Worm (Caenorhabditis elegans) whole organism, L1 larva: ENCODE data around the gene nlp-2.

Experiments
- C34B4.2 ChIP-seq: sonication (generic microtip); optimal IDR thresholded peaks from 2 replicates; lab custom pipeline; 2017; ENCODE audit warnings: mild to moderate bottlenecking, missing genetic modification characterization, missing compliant biosample characterization
- F16B12.6 ChIP-seq: fragments of 150-350 bp; optimal IDR thresholded peaks from 2 replicates; lab custom pipeline; 2014; ENCODE audit warnings: missing biosample characterization, missing genetic modification characterization
- Y116A8C.19 ChIP-seq: sonication (generic microtip); optimal IDR thresholded peaks from 2 replicates; lab custom pipeline; 2016; ENCODE audit warnings: missing compliant biosample characterization, missing genetic modification characterization, borderline replicate concordance
- aha-1 ChIP-seq: fragments of 150-350 bp; optimal IDR thresholded peaks from 2 replicates; lab custom pipeline; 2014; ENCODE audit warnings: missing biosample characterization, missing genetic modification characterization
- blmp-1 ChIP-seq: fragments of 150-350 bp; optimal IDR thresholded peaks from 2 replicates; lab custom pipeline; 2014; ENCODE audit warnings: missing biosample characterization, missing genetic modification characterization
- ceh-8 ChIP-seq: fragments of 200-800 bp; sonication (Bioruptor generic); optimal IDR thresholded peaks from 2 replicates; lab custom pipeline; 2018; ENCODE audit warnings: mild to moderate bottlenecking, missing genetic modification characterization, moderate library complexity, missing compliant biosample characterization
- dsc-1 ChIP-seq: sonication (generic microtip); optimal IDR thresholded peaks from 2 replicates; lab custom pipeline; 2016; ENCODE audit warnings: mild to moderate bottlenecking, missing genetic modification characterization, missing compliant biosample characterization
- efl-1 ChIP-seq, 4 experiments: fragments of 150-350 bp; optimal IDR thresholded peaks in 3 of 4; peaks in 1 of 4; 1 replicate in 1 of 4; 2 replicates in 3 of 4; lab custom pipeline; 2014; ENCODE audit warnings: missing biosample characterization in 2 of 4, missing genetic modification characterization in 2 of 4, missing genetic modification reagents in 2 of 4
- efl-3 ChIP-seq: fragments of 200-800 bp; sonication (Bioruptor generic); optimal IDR thresholded peaks from 2 replicates; lab custom pipeline; 2018; ENCODE audit warnings: mild to moderate bottlenecking, missing genetic modification characterization, missing compliant biosample characterization
- ets-5 ChIP-seq: fragments of 200-800 bp; sonication (Bioruptor generic); IDR thresholded peaks from 2 replicates; pipeline ENCODE4 v1.3.6; 2022; ENCODE audit warnings: missing genetic modification characterization, missing compliant biosample characterization
- hpl-2 ChIP-seq: fragments of 150-350 bp; optimal IDR thresholded peaks from 2 replicates; lab custom pipeline; 2014; ENCODE audit warnings: missing biosample characterization, missing genetic modification reagents, missing genetic modification characterization
- irx-1 ChIP-seq: sonication (generic microtip); optimal IDR thresholded peaks from 2 replicates; lab custom pipeline; 2016; ENCODE audit warnings: missing genetic modification characterization, missing compliant biosample characterization
- jun-1 ChIP-seq: fragments of 150-350 bp; optimal IDR thresholded peaks from 2 replicates; lab custom pipeline; 2014; ENCODE audit warnings: missing biosample characterization, missing genetic modification reagents, missing genetic modification characterization
- lin-14 ChIP-seq: fragments of 200-800 bp; sonication (Bioruptor generic); optimal IDR thresholded peaks from 2 replicates; lab custom pipeline; 2018; ENCODE audit warnings: mild to moderate bottlenecking, missing genetic modification characterization, moderate library complexity, missing compliant biosample characterization
- mef-2 ChIP-seq: fragments of 150-350 bp; optimal IDR thresholded peaks from 2 replicates; lab custom pipeline; 2014; ENCODE audit warnings: missing biosample characterization, missing genetic modification characterization
- nhr-11 ChIP-seq: fragments of 150-350 bp; optimal IDR thresholded peaks from 2 replicates; lab custom pipeline; 2014; ENCODE audit warnings: missing biosample characterization, missing genetic modification characterization
- nhr-19 ChIP-seq: fragments of 200-800 bp; sonication (Bioruptor generic); conservative IDR thresholded peaks from 2 replicates; pipeline ENCODE4 v1.3.6; 2022; ENCODE audit warnings: missing genetic modification characterization, missing compliant biosample characterization
- nhr-47 ChIP-seq: sonication (generic microtip); optimal IDR thresholded peaks from 2 replicates; lab custom pipeline; 2016; ENCODE audit warnings: mild to moderate bottlenecking, missing genetic modification characterization, moderate library complexity, missing compliant biosample characterization
- nhr-85 ChIP-seq: sonication (generic microtip); peaks from one replicate; lab custom pipeline; 2016; ENCODE audit warnings: missing genetic modification characterization, inconsistent platforms, missing compliant biosample characterization
- snpc-4 ChIP-seq: fragments of 150-350 bp; optimal IDR thresholded peaks from 2 replicates; lab custom pipeline; 2014; ENCODE audit warnings: missing biosample characterization, missing genetic modification characterization
- swsn-7 ChIP-seq: sonication (generic microtip); optimal IDR thresholded peaks from 2 replicates; lab custom pipeline; 2016; ENCODE audit warnings: missing genetic modification characterization, missing compliant biosample characterization
- tbx-2 ChIP-seq: sonication (generic microtip); optimal IDR thresholded peaks from 2 replicates; lab custom pipeline; 2016; ENCODE audit warnings: missing genetic modification characterization, missing compliant biosample characterization
- ztf-11 ChIP-seq, 2 experiments: sonication (generic microtip); optimal IDR thresholded peaks; 2 replicates each; lab custom pipeline; 2016 to 2017; ENCODE audit warnings: missing genetic modification characterization in 2 of 2, missing biosample characterization in 1 of 2, missing compliant biosample characterization in 1 of 2

The nlp-2 gene

DNA sequence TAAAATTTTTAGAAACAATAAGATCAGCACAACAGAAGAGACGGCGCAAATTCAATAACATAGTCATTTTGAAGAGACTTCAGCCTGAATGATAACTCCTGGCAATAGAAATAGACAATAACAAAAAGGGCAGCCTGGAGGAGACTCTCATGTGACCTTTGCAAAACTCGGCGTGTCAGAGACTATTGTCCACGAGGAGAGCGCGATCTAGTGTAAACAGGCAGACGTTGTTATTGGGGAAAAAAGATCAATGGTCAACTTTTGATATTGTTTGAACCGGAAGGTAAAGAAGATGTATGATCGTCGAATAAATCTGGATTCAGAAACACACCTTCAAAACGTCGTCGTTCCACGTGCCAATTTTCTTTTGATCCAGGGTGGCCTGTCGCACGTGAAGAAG lies 28.4 kb downstream of the nlp-2 start (continued):
- peak; percentile 24 for TF ChIP-seq tbx-2 (tag; lab: Kevin White, UChicago)
- TF ChIP-seq ceh-8 (GFP tag; lab: Kevin White, UChicago), result no peak
- no peak for TF ChIP-seq C34B4.2

- TF ChIP-seq nhr-19 (no peak), ceh-8 (GFP tag; lab: Kevin White, UChicago) (no peak), mef-2 (tag; lab: Kevin White, UChicago) (no peak), nhr-11 (no peak), Y116A8C.19 (tag; lab: Kevin White, UChicago) (no peak), efl-3 (GFP tag; lab: Kevin White, UChicago) (no peak), jun-1 (no peak), nhr-47 (tag; lab: Kevin White, UChicago) (no peak), lin-14 (GFP tag; lab: Kevin White, UChicago) (no peak), ztf-11 (tag; optimal IDR thresholded peaks at IDR 0.05; lab: Kevin White, UChicago) (no peak), snpc-4 (tag; lab: Kevin White, UChicago) (no peak), aha-1 (tag; lab: Kevin White, UChicago) (no peak), swsn-7 (tag; lab: Kevin White, UChicago) (no peak), efl-1 (optimal IDR thresholded peaks at IDR 0.05; lab: Kevin White, UChicago) (no peak), efl-1 (GFP tag; optimal IDR thresholded peaks at IDR 0.05 in 1 of 2; lab: Kevin White, UChicago) (no peak)
Observed at ce11 chrX:2304496-2304895, 40.1 kb downstream of the nlp-2 start.

DNA sequence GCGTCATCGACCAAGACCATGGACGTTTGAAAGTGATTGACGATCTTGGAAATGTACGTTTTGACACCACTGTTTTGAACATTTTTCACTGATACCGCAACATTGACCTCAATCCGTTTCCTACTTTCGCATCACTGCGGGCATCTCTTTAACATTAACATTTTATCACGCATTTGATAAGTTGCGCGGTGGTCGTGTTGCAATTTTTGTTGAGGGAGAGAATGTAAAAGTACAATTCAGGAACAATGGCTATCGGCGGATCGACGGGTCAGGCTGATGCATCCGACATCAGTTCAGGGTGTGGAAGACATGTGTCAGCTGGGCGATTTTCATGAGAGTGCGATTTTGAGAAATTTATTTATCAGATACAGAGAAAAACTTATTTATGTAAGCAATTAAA lies 41.3 kb downstream of the nlp-2 start:
- TF ChIP-seq dsc-1 (tag; lab: Kevin White, UChicago), result no peak
- TF ChIP-seq efl-1 (optimal IDR thresholded peaks at IDR 0.05; lab: Kevin White, UChicago), result no peak
- TF ChIP-seq efl-1 (GFP tag; optimal IDR thresholded peaks at IDR 0.05 in 1 of 2; lab: Kevin White, UChicago), result peak in 1 of 2 experiments; percentile 44
- peak; percentile 82 for TF ChIP-seq blmp-1 (tag; lab: Kevin White, UChicago)

DNA sequence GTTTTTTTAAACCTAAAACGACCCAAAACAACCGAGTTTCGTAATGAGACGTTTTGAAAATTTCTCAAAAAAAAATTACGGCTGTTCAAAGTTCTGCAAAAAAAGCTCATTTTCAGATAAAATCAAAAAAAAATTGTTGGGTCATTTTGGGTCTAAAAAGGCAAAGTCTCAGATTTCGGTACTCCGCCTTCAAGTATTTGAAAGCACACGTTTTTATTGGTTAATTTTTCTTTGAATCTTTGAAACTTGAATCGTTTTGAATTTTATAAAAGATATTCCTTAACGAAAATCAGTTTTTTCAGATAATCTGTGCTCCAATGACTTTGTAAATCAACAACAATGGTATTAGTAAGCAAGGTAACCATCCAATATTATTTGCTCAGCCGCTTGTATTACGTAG lies 41.8 kb downstream of the nlp-2 start, which contains the start of gene hum-6:
Gene hum-6 (plus strand): TSS at position 301 of the 400 bp plus-strand sequence.
- TF ChIP-seq irx-1, result no peak
- TF ChIP-seq F16B12.6, result no peak
- TF ChIP-seq jun-1, result no peak
- no peak for TF ChIP-seq ets-5 (GFP tag; lab: Robert Waterston, UW)

DNA sequence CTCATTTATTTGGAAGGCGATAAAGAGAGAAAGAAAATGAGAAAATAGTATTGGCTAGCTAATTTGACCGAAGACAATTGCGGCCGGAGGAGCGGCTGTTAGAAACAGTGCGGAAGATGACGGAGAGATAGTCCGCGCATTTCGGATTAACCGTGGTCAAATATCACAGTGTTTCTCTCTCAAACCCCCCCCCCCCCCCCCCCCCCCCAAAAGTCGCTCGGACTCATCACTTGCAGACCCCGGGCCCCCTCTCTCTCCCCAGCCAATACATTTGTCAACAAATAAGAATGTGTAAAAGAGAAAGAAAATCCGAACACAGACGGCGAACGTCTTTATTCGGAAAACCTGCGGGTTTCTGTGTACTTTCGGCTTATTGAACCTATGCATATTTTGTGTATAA lies 42.7 kb downstream of the nlp-2 start:
- TF ChIP-seq efl-1 (optimal IDR thresholded peaks at IDR 0.05; lab: Kevin White, UChicago), result no peak
- peak in 1 of 2 experiments; percentile 80 for TF ChIP-seq efl-1 (GFP tag; optimal IDR thresholded peaks at IDR 0.05 in 1 of 2; lab: Kevin White, UChicago)
- TF ChIP-seq efl-3 (GFP tag; lab: Kevin White, UChicago), result no peak
- no peak for TF ChIP-seq nhr-85 (tag; lab: Kevin White, UChicago)
- peak; percentile 35 for TF ChIP-seq blmp-1 (tag; lab: Kevin White, UChicago)

ce11 chrX:2294198-2294800 lies 50.3 kb downstream of the nlp-2 start, which contains the start of gene T10H10.2:
TSS of gene T10H10.2 (plus strand) at chrX:2294750.
- TF ChIP-seq blmp-1 (tag; lab: Kevin White, UChicago) (peak; percentile 51), hpl-2 (GFP tag; lab: Kevin White, UChicago) (no peak)
